Worm (Caenorhabditis elegans): ENCODE measurements around the gene rps-29.

DNA sequence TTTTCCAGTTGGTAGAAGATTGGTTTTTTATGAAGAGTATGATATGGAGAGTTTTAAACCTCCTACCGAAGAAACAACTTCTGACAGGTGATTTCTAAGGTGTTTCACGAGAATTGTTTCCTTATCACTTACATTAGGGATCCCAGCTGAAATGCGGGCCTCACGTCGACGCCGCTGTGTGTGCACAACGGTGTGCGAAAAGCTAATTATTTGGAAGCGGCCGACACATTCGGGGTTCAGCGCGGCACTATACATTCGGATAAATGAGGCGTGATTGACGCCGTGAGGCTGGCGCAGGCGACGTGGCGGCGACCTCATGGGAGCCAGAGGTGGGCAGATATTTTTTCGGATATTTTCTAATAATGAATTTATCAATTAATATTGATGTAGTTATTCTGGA, 25.2 kb downstream of the rps-29 start:
- TF ChIP-seq mdl-1 (tag; optimal IDR thresholded peaks at IDR 0.05), result no peak
- no peak for TF ChIP-seq aly-2 (tag; optimal IDR thresholded peaks at IDR 0.05)
- no peak for TF ChIP-seq nhr-25 (tag; optimal IDR thresholded peaks at IDR 0.05)
- no peak for TF ChIP-seq fkh-10 (GFP tag; optimal IDR thresholded peaks at IDR 0.05)
- TF ChIP-seq pqm-1 (tag; optimal IDR thresholded peaks at IDR 0.05), result no peak
- TF ChIP-seq ZK546.5 (tag; optimal IDR thresholded peaks at IDR 0.05), result no peak
- no peak for TF ChIP-seq elt-1 (tag; optimal IDR thresholded peaks at IDR 0.05)
- no peak for TF ChIP-seq nhr-28 (tag; optimal IDR thresholded peaks at IDR 0.05)
- no peak for TF ChIP-seq fos-1 (tag; optimal IDR thresholded peaks at IDR 0.05)
- no peak for TF ChIP-seq ceh-28 (tag; optimal IDR thresholded peaks at IDR 0.05)
- no peak for TF ChIP-seq egl-5 (tag; optimal IDR thresholded peaks at IDR 0.05)
- no peak for TF ChIP-seq ztf-4 (tag; optimal IDR thresholded peaks at IDR 0.05)
- no peak for TF ChIP-seq nhr-76 (tag; optimal IDR thresholded peaks at IDR 0.05)
- no peak for TF ChIP-seq nhr-11 (tag; optimal IDR thresholded peaks at IDR 0.05)
